Worm (Caenorhabditis elegans): Measurements from ENCODE around the gene fbxa-189.

Gene fbxa-189

ce11 chrV:17307926-17308325 is 37.1 kb upstream of the fbxa-189 start:
- TF ChIP-seq zip-8 (tag; optimal IDR thresholded peaks at IDR 0.05) (no peak), blmp-1 (tag; optimal IDR thresholded peaks at IDR 0.05) (no peak), hlh-1 (tag; optimal IDR thresholded peaks at IDR 0.05) (no peak), ztf-11 (tag; optimal IDR thresholded peaks at IDR 0.05) (no peak), unc-120 (tag; optimal IDR thresholded peaks at IDR 0.05; ENCODE audit: poor library complexity, severe bottlenecking) (no peak), M03D4.4 (tag; optimal IDR thresholded peaks at IDR 0.05) (no peak), nhr-76 (tag; optimal IDR thresholded peaks at IDR 0.05) (no peak), nhr-28 (tag; optimal IDR thresholded peaks at IDR 0.05) (no peak), elt-1 (tag; optimal IDR thresholded peaks at IDR 0.05; ENCODE audit: borderline replicate concordance, insufficient read depth) (no peak), nhr-2 (tag; optimal IDR thresholded peaks at IDR 0.05) (no peak), sptf-1 (tag; optimal IDR thresholded peaks at IDR 0.05) (no peak)

ce11 chrV:17312386-17312785 is 32.6 kb upstream of the fbxa-189 start, which contains the start of gene Y61B8B.3:
Y61B8B.3 (minus strand) TSS chrV:17312486.
- TF ChIP-seq ceh-39 (tag; optimal IDR thresholded peaks at IDR 0.05) (no peak), unc-39 (tag; optimal IDR thresholded peaks at IDR 0.05) (no peak), nhr-237 (tag; optimal IDR thresholded peaks at IDR 0.05) (no peak), unc-120 (tag; optimal IDR thresholded peaks at IDR 0.05; ENCODE audit: poor library complexity, severe bottlenecking) (no peak), nhr-2 (tag; optimal IDR thresholded peaks at IDR 0.05) (no peak), snpc-4 (tag; optimal IDR thresholded peaks at IDR 0.05) (no peak), pha-4 (tag; optimal IDR thresholded peaks at IDR 0.05) (no peak), lin-13 (tag; optimal IDR thresholded peaks at IDR 0.05) (no peak), sem-2 (GFP tag; optimal IDR thresholded peaks at IDR 0.05) (no peak), nhr-76 (tag; optimal IDR thresholded peaks at IDR 0.05) (no peak), hlh-1 (tag; optimal IDR thresholded peaks at IDR 0.05) (no peak), drap-1 (GFP tag; optimal IDR thresholded peaks at IDR 0.05) (no peak), ceh-43 (GFP tag; optimal IDR thresholded peaks at IDR 0.05) (no peak), bed-3 (GFP tag; optimal IDR thresholded peaks at IDR 0.05) (no peak), flh-1 (GFP tag; optimal IDR thresholded peaks at IDR 0.05) (no peak), ztf-11 (tag; optimal IDR thresholded peaks at IDR 0.05) (no peak)

- TF ChIP-seq nhr-28 (tag; optimal IDR thresholded peaks at IDR 0.05) (no peak), lin-13 (tag; optimal IDR thresholded peaks at IDR 0.05) (no peak), tbx-8 (GFP tag; optimal IDR thresholded peaks at IDR 0.05) (no peak), ceh-39 (tag; optimal IDR thresholded peaks at IDR 0.05) (no peak), nhr-2 (tag; optimal IDR thresholded peaks at IDR 0.05) (no peak), drap-1 (GFP tag; optimal IDR thresholded peaks at IDR 0.05) (no peak), unc-120 (tag; optimal IDR thresholded peaks at IDR 0.05; ENCODE audit: poor library complexity, severe bottlenecking) (no peak), sptf-1 (tag; optimal IDR thresholded peaks at IDR 0.05) (no peak)
Measured at ce11 chrV:17315063-17315462, 30.0 kb upstream of the fbxa-189 start, which contains the start of gene F31E9.6. F31E9.6 (minus strand) TSS chrV:17315153.

ce11 chrV:17317297-17317696 is 27.7 kb upstream of the fbxa-189 start:
- TF ChIP-seq blmp-1 (tag; optimal IDR thresholded peaks at IDR 0.05) (no peak), elt-1 (tag; optimal IDR thresholded peaks at IDR 0.05; ENCODE audit: borderline replicate concordance, insufficient read depth) (no peak), ztf-11 (tag; optimal IDR thresholded peaks at IDR 0.05) (no peak), sptf-1 (tag; optimal IDR thresholded peaks at IDR 0.05) (no peak)

ce11 chrV:17317786-17318185 is 27.2 kb upstream of the fbxa-189 start, which contains the start of gene srz-58:
srz-58 (plus strand) TSS chrV:17318147.
- TF ChIP-seq lsy-2 (tag; optimal IDR thresholded peaks at IDR 0.05) (no peak), nhr-12 (tag; optimal IDR thresholded peaks at IDR 0.05) (no peak), ceh-43 (GFP tag; optimal IDR thresholded peaks at IDR 0.05) (no peak), hlh-1 (tag; optimal IDR thresholded peaks at IDR 0.05) (no peak), snpc-4 (tag; optimal IDR thresholded peaks at IDR 0.05) (no peak), mab-5 (tag; optimal IDR thresholded peaks at IDR 0.05) (no peak), elt-3 (tag; optimal IDR thresholded peaks at IDR 0.05) (no peak), sem-2 (GFP tag; optimal IDR thresholded peaks at IDR 0.05) (no peak), elt-1 (tag; optimal IDR thresholded peaks at IDR 0.05; ENCODE audit: borderline replicate concordance, insufficient read depth) (no peak), nhr-2 (tag; optimal IDR thresholded peaks at IDR 0.05) (no peak), bed-3 (GFP tag; optimal IDR thresholded peaks at IDR 0.05) (no peak), blmp-1 (tag; optimal IDR thresholded peaks at IDR 0.05) (no peak)

ce11 chrV:17322397-17322909 is 22.6 kb upstream of the fbxa-189 start, which contains the start of gene F31E9.3:
F31E9.3 (plus strand) TSS chrV:17322590.
- TF ChIP-seq unc-62 (GFP tag; optimal IDR thresholded peaks at IDR 0.05) (no peak), lin-13 (tag; optimal IDR thresholded peaks at IDR 0.05) (no peak), mls-2 (tag; optimal IDR thresholded peaks at IDR 0.05) (no peak), bed-3 (GFP tag; optimal IDR thresholded peaks at IDR 0.05) (no peak), sem-2 (GFP tag; optimal IDR thresholded peaks at IDR 0.05) (no peak), nhr-28 (tag; optimal IDR thresholded peaks at IDR 0.05) (no peak), unc-120 (tag; optimal IDR thresholded peaks at IDR 0.05; ENCODE audit: poor library complexity, severe bottlenecking) (no peak), zip-8 (tag; optimal IDR thresholded peaks at IDR 0.05) (no peak)
